Worm (Caenorhabditis elegans) whole organism, early embryonic: ENCODE data around the gene Y113G7B.15.

ENCODE experiments used
- B0310.2 ChIP-seq: sonication (generic microtip); optimal IDR thresholded peaks from 2 replicates; lab custom pipeline; 2016; ENCODE audit warnings: mild to moderate bottlenecking, missing genetic modification characterization, missing compliant biosample characterization
- ama-1 ChIP-seq: fragments of 150-350 bp; optimal IDR thresholded peaks from 2 replicates; lab custom pipeline; 2014
- ets-7 ChIP-seq: sonication (generic microtip); optimal IDR thresholded peaks from 2 replicates; lab custom pipeline; 2016; ENCODE audit warnings: missing genotype, missing genetic modification characterization, missing compliant biosample characterization
- flt-1 ChIP-seq: fragments of 200-800 bp; sonication (Bioruptor generic); IDR thresholded peaks from 2 replicates; pipeline ENCODE4 v1.3.6; 2022; ENCODE audit warnings: missing genetic modification characterization, missing compliant biosample characterization
- hmg-4 ChIP-seq: fragments of 200-800 bp; sonication (Bioruptor generic); optimal IDR thresholded peaks from 2 replicates; lab custom pipeline; 2018; ENCODE audit warnings: mild to moderate bottlenecking, missing genetic modification characterization, missing compliant biosample characterization

DNA sequence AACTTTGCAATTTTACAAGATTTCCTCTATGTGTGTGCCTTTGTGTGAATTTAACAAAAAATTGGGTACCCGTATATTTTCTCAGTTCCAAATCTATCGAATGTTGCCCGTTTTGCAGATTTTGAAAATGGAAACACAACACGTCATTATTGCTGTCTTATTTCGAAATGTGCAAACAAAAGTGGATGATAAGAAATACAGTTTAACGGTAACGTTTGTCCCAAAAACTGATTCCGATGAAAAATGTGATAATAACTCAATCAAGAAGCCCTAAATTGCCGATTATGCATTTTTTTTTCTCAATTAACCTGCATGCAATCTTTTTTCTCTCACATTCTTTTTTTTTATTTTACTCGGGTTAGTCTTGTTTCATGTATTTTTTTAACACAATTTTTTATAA, 8.3 kb downstream of the Y113G7B.15 start:
- TF ChIP-seq ama-1 (lab: Kevin White, UChicago) (no peak), B0310.2 (tag; lab: Kevin White, UChicago) (no peak), ets-7 (no peak), flt-1 (GFP tag; lab: Robert Waterston, UW) (no peak), hmg-4 (GFP tag; lab: Kevin White, UChicago) (no peak)
